Fruit fly (Drosophila melanogaster) whole organism, prepupa: Measurements from ENCODE around the gene Atox1.

Source experiments
- CG10669 ChIP-seq: fragments of 200-800 bp; sonication (Bioruptor generic); optimal IDR thresholded peaks from 3 replicates; lab custom pipeline; 2018; ENCODE audit warnings: missing biosample characterization, mild to moderate bottlenecking, missing genetic modification characterization, moderate library complexity
- CG11762 ChIP-seq: fragments of 200-800 bp; sonication (Bioruptor generic); optimal IDR thresholded peaks from 3 replicates; lab custom pipeline; 2016; ENCODE audit warnings: missing biosample characterization, missing genetic modification characterization; ENCODE audit not compliant: insufficient read depth
- CG4318 ChIP-seq: fragments of 200-800 bp; sonication (Bioruptor generic); optimal IDR thresholded peaks from 3 replicates; lab custom pipeline; 2017; ENCODE audit warnings: missing biosample characterization, mild to moderate bottlenecking, missing genetic modification characterization
- CG6163 ChIP-seq: fragments of 200-800 bp; sonication (Bioruptor generic); IDR thresholded peaks from 3 replicates; pipeline ENCODE4 v1.3.6; 2022; ENCODE audit warnings: missing biosample characterization, missing genetic modification characterization
- CG6854 ChIP-seq: fragments of 200-800 bp; sonication (Bioruptor generic); optimal IDR thresholded peaks from 2 replicates; lab custom pipeline; 2017; ENCODE audit warnings: missing biosample characterization, mild to moderate bottlenecking, missing genetic modification characterization
- Ets96B ChIP-seq: fragments of 200-800 bp; optimal IDR thresholded peaks from 2 replicates; lab custom pipeline; 2019; ENCODE audit warnings: missing biosample characterization, mild to moderate bottlenecking, missing genetic modification characterization, moderate library complexity
- Gug ChIP-seq: fragments of 200-800 bp; sonication (Bioruptor generic); IDR thresholded peaks from 2 replicates; pipeline ENCODE4 v1.3.6; 2022; ENCODE audit warnings: missing biosample characterization, missing genetic modification characterization
- Hr4 ChIP-seq: fragments of 200-800 bp; sonication (Bioruptor generic); optimal IDR thresholded peaks from 3 replicates; lab custom pipeline; 2016; ENCODE audit warnings: missing biosample characterization, missing genetic modification characterization
- Lpt ChIP-seq: fragments of 200-800 bp; sonication (Bioruptor generic); optimal IDR thresholded peaks from 3 replicates; lab custom pipeline; 2016; ENCODE audit warnings: missing biosample characterization, missing genetic modification characterization
- dac ChIP-seq: fragments of 200-800 bp; sonication (Bioruptor generic); optimal IDR thresholded peaks from 2 replicates; lab custom pipeline; 2017; ENCODE audit warnings: missing biosample characterization, mild to moderate bottlenecking, missing genetic modification characterization
- eg ChIP-seq: fragments of 200-800 bp; sonication (Bioruptor generic); IDR thresholded peaks from 3 replicates; pipeline ENCODE4 v1.3.6; 2022; ENCODE audit warnings: missing biosample characterization, missing genetic modification characterization

DNA sequence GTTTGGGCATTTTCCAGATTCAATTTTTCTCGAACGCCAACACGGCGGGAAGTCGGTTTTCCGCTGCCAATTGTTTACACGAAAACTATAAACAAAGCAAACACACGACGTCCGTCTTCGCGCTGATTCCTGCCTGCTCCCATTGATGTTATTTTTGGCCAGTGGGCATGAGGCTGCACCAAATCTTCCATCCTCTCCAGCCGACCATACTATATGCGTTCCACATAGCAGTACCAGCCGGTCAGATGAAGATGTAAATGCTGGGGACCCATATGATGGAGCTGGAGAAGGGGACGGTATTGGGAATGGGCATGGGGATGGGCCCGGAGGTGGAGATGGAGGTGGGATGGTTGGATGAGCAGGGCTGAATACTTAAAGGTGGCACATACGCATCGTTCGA lies 26.7 kb downstream of the Atox1 start:
- TF ChIP-seq CG6163 (GFP tag; lab: Robert Waterston, UW) (no peak), Ets96B (tag; lab: Kevin White, UChicago) (no peak), eg (GFP tag; lab: Robert Waterston, UW) (no peak), CG4318 (GFP tag; lab: Kevin White, UChicago) (no peak), dac (no peak), CG11762 (GFP tag; lab: Kevin White, UChicago) (no peak), CG10669 (GFP tag; lab: Kevin White, UChicago) (no peak), Gug (GFP tag; lab: Robert Waterston, UW) (no peak), Hr4 (no peak), CG6854 (GFP tag; lab: Kevin White, UChicago) (no peak), Lpt (GFP tag; lab: Kevin White, UChicago) (no peak)
